Worm (Caenorhabditis elegans) whole organism, young adult: Measurements from ENCODE around the gene dnj-9.
"Not testable (repeated sequence)": the region's sequence is repeated elsewhere in the genome, so short reads cannot be mapped to it uniquely, and the experiment has no call there.

Experiments used
- dpl-1 ChIP-seq: fragments of 150-350 bp; optimal IDR thresholded peaks from 2 replicates; lab custom pipeline; 2014; ENCODE audit warnings: missing biosample characterization, missing genetic modification reagents, missing genetic modification characterization
- efl-1 ChIP-seq: fragments of 150-350 bp; optimal IDR thresholded peaks from 2 replicates; lab custom pipeline; 2014; ENCODE audit warnings: missing biosample characterization, missing genetic modification reagents, missing genetic modification characterization
- nhr-120 ChIP-seq: fragments of 200-800 bp; sonication (Bioruptor generic); IDR thresholded peaks from 2 replicates; pipeline ENCODE4 v1.3.6; 2022; ENCODE audit warnings: missing genetic modification characterization, missing compliant biosample characterization
- snpc-4 ChIP-seq, 5 experiments: fragments of 150-350 bp in 1 of 5; sonication (generic microtip) in 4 of 5; optimal IDR thresholded peaks; 2 replicates each; lab custom pipeline; 2014 to 2018; ENCODE audit warnings: missing genetic modification characterization in 5 of 5, missing biosample characterization in 3 of 5, antibody characterized with exemption in 2 of 5, mild to moderate bottlenecking in 2 of 5, missing compliant biosample characterization in 2 of 5, missing genotype in 2 of 5, moderate library complexity in 2 of 5, missing genetic modification reagents in 1 of 5
- tlf-1 ChIP-seq: fragments of 200-800 bp; sonication (Bioruptor generic); optimal IDR thresholded peaks from 2 replicates; lab custom pipeline; 2018; ENCODE audit warnings: mild to moderate bottlenecking, missing genetic modification characterization, missing compliant biosample characterization
- ztf-25 ChIP-seq: fragments of 200-800 bp; sonication (Bioruptor generic); IDR thresholded peaks from 2 replicates; pipeline ENCODE4 v1.3.6; 2022; ENCODE audit warnings: missing genetic modification reagents, missing genetic modification characterization, missing compliant biosample characterization

ce11 chrII:4872359-4872758, 20.5 kb downstream of the dnj-9 start:
- TF ChIP-seq ztf-25 (GFP tag; lab: Robert Waterston, UW), result 0 out of 2 replicates have a peak, but pooled peaks have one; percentile 52
- TF ChIP-seq nhr-120 (GFP tag; lab: Robert Waterston, UW); efl-1 (GFP tag; lab: Kevin White, UChicago); tlf-1 (GFP tag; lab: Kevin White, UChicago); snpc-4 (GFP tag; optimal IDR thresholded peaks at IDR 0.05; lab: Kevin White, UChicago); snpc-4 (tag; optimal IDR thresholded peaks at IDR 0.05; lab: Kevin White, UChicago); dpl-1: not testable (repeated sequence)
